Fruit fly (Drosophila melanogaster): ENCODE results near the gene pkaap.

Gene pkaap

dm6 chr2L:16340268-16340667 lies 52.2 kb downstream of the pkaap start, which contains the start of gene CG42266:
Gene CG42266 (minus strand): TSS chr2L:16340368.
- TF ChIP-seq CG10669 (GFP tag; optimal IDR thresholded peaks at IDR 0.05), result no peak
- no peak for TF ChIP-seq CG9139 (GFP tag; optimal IDR thresholded peaks at IDR 0.05)
- TF ChIP-seq CG16779 (tag; optimal IDR thresholded peaks at IDR 0.05), result no peak
- no peak for TF ChIP-seq CG8119 (GFP tag; IDR thresholded peaks at IDR 0.05)
- no peak for TF ChIP-seq Sox14 (GFP tag; optimal IDR thresholded peaks at IDR 0.05)
- TF ChIP-seq dac (GFP tag; optimal IDR thresholded peaks at IDR 0.05), result no peak
- TF ChIP-seq achi (GFP tag; optimal IDR thresholded peaks at IDR 0.05), result no peak
- no peak for TF ChIP-seq CG11762 (GFP tag; optimal IDR thresholded peaks at IDR 0.05; ENCODE audit: insufficient read depth)
- no peak for TF ChIP-seq Ets21C (GFP tag; optimal IDR thresholded peaks at IDR 0.05)
- TF ChIP-seq pdm3 (GFP tag; optimal IDR thresholded peaks at IDR 0.05), result no peak
- TF ChIP-seq CG10631 (GFP tag; optimal IDR thresholded peaks at IDR 0.05), result no peak
- no peak for TF ChIP-seq spab (GFP tag; optimal IDR thresholded peaks at IDR 0.05)
- no peak for TF ChIP-seq Lpt (GFP tag; optimal IDR thresholded peaks at IDR 0.05)
- no peak for TF ChIP-seq CG3919 (GFP tag; optimal IDR thresholded peaks at IDR 0.05)
- TF ChIP-seq acj6 (GFP tag; optimal IDR thresholded peaks at IDR 0.05), result no peak
- TF ChIP-seq lz (GFP tag; optimal IDR thresholded peaks at IDR 0.05), result no peak
